Worm (Caenorhabditis elegans) whole organism, L4 larva: Measurements from ENCODE around the gene F23F1.10.

Experiments used
- F26F4.8 ChIP-seq: fragments of 200-800 bp; sonication (Bioruptor generic); conservative IDR thresholded peaks from 2 replicates; pipeline ENCODE4 v1.3.6; 2022; ENCODE audit warnings: missing genetic modification characterization, missing compliant biosample characterization
- F37D6.2 ChIP-seq: sonication (generic microtip); optimal IDR thresholded peaks from 2 replicates; lab custom pipeline; 2016; ENCODE audit warnings: mild to moderate bottlenecking, missing genetic modification characterization, missing compliant biosample characterization
- F44E2.7 ChIP-seq: fragments of 200-800 bp; sonication (Bioruptor generic); IDR thresholded peaks from 2 replicates; pipeline ENCODE4 v2.1.2; 2022; ENCODE audit warnings: missing genetic modification characterization, missing compliant biosample characterization
- R02D3.7 ChIP-seq: fragments of 150-350 bp; sonication (generic microtip); optimal IDR thresholded peaks from 3 replicates; lab custom pipeline; 2014; ENCODE audit warnings: missing biosample characterization, missing genetic modification characterization
- T20F7.1 ChIP-seq: fragments of 200-800 bp; sonication (Bioruptor generic); optimal IDR thresholded peaks from 2 replicates; lab custom pipeline; 2018; ENCODE audit warnings: mild to moderate bottlenecking, missing genetic modification characterization, missing compliant biosample characterization
- T26A8.4 ChIP-seq: fragments of 200-800 bp; sonication (Bioruptor generic); IDR thresholded peaks from 2 replicates; pipeline ENCODE4 v1.3.6; 2022; ENCODE audit warnings: missing genetic modification characterization, missing compliant biosample characterization
- Y105C5A.15 ChIP-seq: fragments of 200-800 bp; sonication (Bioruptor generic); IDR thresholded peaks from 2 replicates; pipeline ENCODE4 v1.3.6; 2022; ENCODE audit warnings: missing genetic modification characterization, missing compliant biosample characterization
- Y48G9A.11 ChIP-seq: fragments of 200-800 bp; sonication (Bioruptor generic); IDR thresholded peaks from 2 replicates; pipeline ENCODE4 v1.3.6; 2022; ENCODE audit warnings: missing genetic modification reagents, missing genetic modification characterization, missing compliant biosample characterization
- Y5F2A.4 ChIP-seq: fragments of 200-800 bp; sonication (Bioruptor generic); optimal IDR thresholded peaks from 2 replicates; lab custom pipeline; 2018; ENCODE audit warnings: mild to moderate bottlenecking, missing genetic modification characterization, missing compliant biosample characterization
- Y75B8A.6 ChIP-seq: fragments of 200-800 bp; sonication (Bioruptor generic); IDR thresholded peaks from 2 replicates; pipeline ENCODE4 v1.3.6; 2022; ENCODE audit warnings: missing genetic modification reagents, missing genetic modification characterization, missing compliant biosample characterization
- ZK337.2 ChIP-seq: fragments of 200-800 bp; sonication (Bioruptor generic); IDR thresholded peaks from 2 replicates; pipeline ENCODE4 v1.3.6; 2022; ENCODE audit warnings: missing genetic modification reagents, missing genetic modification characterization, missing compliant biosample characterization
- ZK546.5 ChIP-seq, 2 experiments: sonication (generic microtip); optimal IDR thresholded peaks; 2 replicates each; lab custom pipeline; 2017; ENCODE audit warnings: missing biosample characterization in 2 of 2, missing genetic modification characterization in 2 of 2
- aha-1 ChIP-seq: fragments of 150-350 bp; peaks from one replicate; lab custom pipeline; 2014; ENCODE audit warnings: missing biosample characterization, missing genetic modification characterization
- ama-1 ChIP-seq: fragments of 150-350 bp; optimal IDR thresholded peaks from 2 replicates; lab custom pipeline; 2014; ENCODE audit warnings: inconsistent platforms, mixed read lengths
- arid-1 ChIP-seq: fragments of 200-800 bp; sonication (Bioruptor generic); conservative IDR thresholded peaks from 2 replicates; pipeline ENCODE4 v1.3.6; 2022; ENCODE audit warnings: missing genetic modification reagents, missing genetic modification characterization, missing compliant biosample characterization
- attf-4 ChIP-seq: sonication (generic microtip); optimal IDR thresholded peaks from 3 replicates; lab custom pipeline; 2017; ENCODE audit warnings: missing biosample characterization, missing genetic modification characterization
- ceh-28 ChIP-seq: fragments of 150-350 bp; optimal IDR thresholded peaks from 2 replicates; lab custom pipeline; 2014; ENCODE audit warnings: missing biosample characterization, missing genetic modification reagents, missing genetic modification characterization
- cey-2 ChIP-seq: sonication (generic microtip); optimal IDR thresholded peaks from 3 replicates; lab custom pipeline; 2017; ENCODE audit warnings: missing genetic modification characterization, mild to moderate bottlenecking, missing compliant biosample characterization, antibody characterized with exemption, borderline replicate concordance; ENCODE audit not compliant: insufficient read depth
- ctbp-1 ChIP-seq: fragments of 200-800 bp; sonication (Bioruptor generic); IDR thresholded peaks from 2 replicates; pipeline ENCODE4 v1.3.6; 2022; ENCODE audit warnings: missing genetic modification reagents, missing genetic modification characterization, missing compliant biosample characterization
- daf-12 ChIP-seq: fragments of 150-350 bp; optimal IDR thresholded peaks from 2 replicates; lab custom pipeline; 2014; ENCODE audit warnings: missing biosample characterization, missing genetic modification reagents, missing genetic modification characterization
- daf-16 ChIP-seq, 3 experiments: sonication (generic microtip); optimal IDR thresholded peaks; 2 replicates each; lab custom pipeline; 2016 to 2017; ENCODE audit warnings: missing genetic modification characterization in 3 of 3, missing genetic modification reagents in 3 of 3, mild to moderate bottlenecking in 2 of 3, missing compliant biosample characterization in 2 of 3, missing biosample characterization in 1 of 3, moderate library complexity in 1 of 3
- dpl-1 ChIP-seq: fragments of 150-350 bp; optimal IDR thresholded peaks from 2 replicates; lab custom pipeline; 2014; ENCODE audit warnings: missing biosample characterization, missing genetic modification reagents, missing genetic modification characterization
- egl-27 ChIP-seq: sonication (generic microtip); optimal IDR thresholded peaks from 3 replicates; lab custom pipeline; 2017; ENCODE audit warnings: missing biosample characterization, missing genetic modification reagents, missing genetic modification characterization
- fos-1 ChIP-seq: fragments of 150-350 bp; optimal IDR thresholded peaks from 2 replicates; lab custom pipeline; 2014; ENCODE audit warnings: missing biosample characterization, missing genetic modification characterization
- hif-1 ChIP-seq, 2 experiments: sonication (generic microtip); optimal IDR thresholded peaks; 2 replicates each; lab custom pipeline; 2016 to 2017; ENCODE audit warnings: missing compliant biosample characterization in 2 of 2, missing genetic modification characterization in 2 of 2, missing genetic modification reagents in 2 of 2, missing genotype in 2 of 2, mild to moderate bottlenecking in 1 of 2
- lim-7 ChIP-seq: fragments of 200-800 bp; sonication (Bioruptor generic); IDR thresholded peaks from 2 replicates; pipeline ENCODE4 v1.3.6; 2022; ENCODE audit warnings: missing genetic modification characterization, missing compliant biosample characterization
- lin-13 ChIP-seq: fragments of 150-350 bp; optimal IDR thresholded peaks from 2 replicates; lab custom pipeline; 2014; ENCODE audit warnings: missing biosample characterization, missing genetic modification reagents, missing genetic modification characterization
- lin-38 ChIP-seq: fragments of 200-800 bp; sonication (Bioruptor generic); IDR thresholded peaks from 2 replicates; pipeline ENCODE4 v1.3.6; 2022; ENCODE audit warnings: missing genetic modification reagents, missing genetic modification characterization, missing compliant biosample characterization
- lir-3 ChIP-seq: sonication (generic microtip); optimal IDR thresholded peaks from 2 replicates; lab custom pipeline; 2016; ENCODE audit warnings: mild to moderate bottlenecking, missing genetic modification characterization, missing compliant biosample characterization
- mdl-1 ChIP-seq, 2 experiments: fragments of 150-350 bp in 1 of 2; sonication (generic microtip) in 1 of 2; optimal IDR thresholded peaks; 2 replicates each; lab custom pipeline; 2014 to 2017; ENCODE audit warnings: missing biosample characterization in 2 of 2, missing genetic modification characterization in 2 of 2
- mep-1 ChIP-seq: fragments of 150-350 bp; sonication (generic microtip); optimal IDR thresholded peaks from 3 replicates; lab custom pipeline; 2014; ENCODE audit warnings: missing biosample characterization, missing genetic modification characterization
- mes-2 ChIP-seq: sonication (generic microtip); optimal IDR thresholded peaks from 2 replicates; lab custom pipeline; 2016; ENCODE audit warnings: missing genotype, mild to moderate bottlenecking, missing genetic modification characterization, missing compliant biosample characterization; ENCODE audit not compliant: poor library complexity, severe bottlenecking
- nhr-10 ChIP-seq: fragments of 150-350 bp; optimal IDR thresholded peaks from 2 replicates; lab custom pipeline; 2014; ENCODE audit warnings: missing biosample characterization, missing genetic modification characterization
- nhr-25 ChIP-seq: sonication (generic microtip); optimal IDR thresholded peaks from 2 replicates; lab custom pipeline; 2017; ENCODE audit warnings: missing genetic modification characterization, mild to moderate bottlenecking, missing compliant biosample characterization, antibody characterized with exemption, moderate library complexity, borderline replicate concordance; ENCODE audit not compliant: insufficient read depth
- nhr-77 ChIP-seq: fragments of 150-350 bp; optimal IDR thresholded peaks from 2 replicates; lab custom pipeline; 2014; ENCODE audit warnings: missing biosample characterization, missing genetic modification characterization
- pha-4 ChIP-seq, 2 experiments: fragments of 150-350 bp in 1 of 2; fragments of 200-800 bp in 1 of 2; sonication (Bioruptor generic) in 1 of 2; IDR thresholded peaks in 1 of 2; optimal IDR thresholded peaks in 1 of 2; 2 replicates each; pipeline versions ENCODE4 v1.3.6 to Lab custom; 2014 to 2022; ENCODE audit warnings: missing genetic modification characterization in 2 of 2, missing genetic modification reagents in 2 of 2, missing biosample characterization in 1 of 2, missing compliant biosample characterization in 1 of 2
- pqm-1 ChIP-seq: sonication (generic microtip); optimal IDR thresholded peaks from 2 replicates; lab custom pipeline; 2017; ENCODE audit warnings: missing biosample characterization, missing genetic modification characterization
- skn-1 ChIP-seq: fragments of 150-350 bp; optimal IDR thresholded peaks from 2 replicates; lab custom pipeline; 2014; ENCODE audit warnings: missing biosample characterization, missing genetic modification characterization
- snpc-1.2 ChIP-seq: fragments of 200-800 bp; sonication (Bioruptor generic); IDR thresholded peaks from 2 replicates; pipeline ENCODE4 v1.3.6; 2022; ENCODE audit warnings: missing genetic modification reagents, missing genetic modification characterization, missing compliant biosample characterization
- snpc-4 ChIP-seq: fragments of 150-350 bp; optimal IDR thresholded peaks from 2 replicates; lab custom pipeline; 2014; ENCODE audit warnings: missing biosample characterization, missing genetic modification characterization
- spr-1 ChIP-seq: sonication (generic microtip); optimal IDR thresholded peaks from 2 replicates; lab custom pipeline; 2016; ENCODE audit warnings: mild to moderate bottlenecking, missing genetic modification characterization, missing compliant biosample characterization
- unc-130 ChIP-seq: sonication (generic microtip); optimal IDR thresholded peaks from 2 replicates; lab custom pipeline; 2016; ENCODE audit warnings: missing genetic modification reagents, missing genetic modification characterization, missing compliant biosample characterization
- unc-62 ChIP-seq, 3 experiments: fragments of 150-350 bp in 1 of 3; sonication (generic microtip); optimal IDR thresholded peaks in 2 of 3; peaks in 1 of 3; 1 replicate in 1 of 3; 2 replicates in 2 of 3; lab custom pipeline; 2014 to 2017; ENCODE audit warnings: missing biosample characterization in 3 of 3, missing genetic modification characterization in 3 of 3, missing genetic modification reagents in 3 of 3, missing genotype in 1 of 3
- vab-7 ChIP-seq: fragments of 200-800 bp; sonication (Bioruptor generic); IDR thresholded peaks from 2 replicates; pipeline ENCODE4 v1.3.6; 2022; ENCODE audit warnings: missing genetic modification reagents, missing genetic modification characterization, missing compliant biosample characterization
- zag-1 ChIP-seq: fragments of 150-350 bp; optimal IDR thresholded peaks from 2 replicates; lab custom pipeline; 2014; ENCODE audit warnings: missing biosample characterization, missing genetic modification characterization
- zfp-2 ChIP-seq: sonication (generic microtip); optimal IDR thresholded peaks from 2 replicates; lab custom pipeline; 2016; ENCODE audit warnings: mild to moderate bottlenecking, missing genetic modification characterization, missing compliant biosample characterization
- zfp-3 ChIP-seq: fragments of 200-800 bp; sonication (Bioruptor generic); conservative IDR thresholded peaks from 2 replicates; pipeline ENCODE4 v1.3.6; 2022; ENCODE audit warnings: missing genetic modification reagents, missing genetic modification characterization, missing compliant biosample characterization
- zip-11 ChIP-seq: fragments of 200-800 bp; sonication (Bioruptor generic); IDR thresholded peaks from 2 replicates; pipeline ENCODE4 v1.3.6; 2022; ENCODE audit warnings: missing genetic modification characterization, missing compliant biosample characterization
- zip-2 ChIP-seq: fragments of 150-350 bp; optimal IDR thresholded peaks from 2 replicates; lab custom pipeline; 2014; ENCODE audit warnings: missing biosample characterization, missing genetic modification characterization
- ztf-11 ChIP-seq: fragments of 150-350 bp; optimal IDR thresholded peaks from 2 replicates; lab custom pipeline; 2014; ENCODE audit warnings: missing biosample characterization, missing genetic modification characterization

F23F1.10 gene

DNA sequence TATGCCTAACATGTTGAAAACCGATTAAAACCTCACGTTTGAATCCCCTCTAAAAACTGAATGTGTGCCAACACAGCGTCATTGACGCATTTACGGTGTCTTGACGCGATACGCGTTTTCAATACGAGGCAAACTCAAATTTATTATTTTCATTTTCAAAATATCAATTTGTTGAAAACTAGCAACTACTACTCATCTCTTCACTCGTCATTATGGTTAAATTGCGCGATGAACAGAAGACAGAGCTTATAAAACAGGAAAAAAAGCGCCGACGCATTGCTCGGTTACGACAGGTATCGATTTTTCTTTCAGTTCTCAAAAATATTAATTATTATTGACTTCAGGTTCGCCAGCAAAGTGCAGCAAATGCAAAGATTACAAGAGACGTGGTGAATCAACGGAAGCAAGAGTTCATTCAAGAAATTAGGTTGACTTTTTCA lies 17.2 kb downstream of the F23F1.10 start, which contains the start of gene enee-1 (continued):
- TF ChIP-seq zfp-3 (no peak), cey-2 (tag; lab: Kevin White, UChicago) (no peak), lin-13 (GFP tag; lab: Kevin White, UChicago) (peak; percentile 61), ztf-11 (tag; lab: Kevin White, UChicago) (no peak), nhr-77 (peak; percentile 56), zfp-2 (tag; lab: Kevin White, UChicago) (no peak), dpl-1 (peak; percentile 96), daf-12 (tag; lab: Kevin White, UChicago) (no peak), lim-7 (GFP tag; lab: Robert Waterston, UW) (no peak), mdl-1 (tag; optimal IDR thresholded peaks at IDR 0.05; lab: Kevin White, UChicago) (peak in 1 of 2 experiments; percentile 18), F37D6.2 (tag; lab: Kevin White, UChicago) (peak; percentile 15), Y105C5A.15 (GFP tag; lab: Robert Waterston, UW) (no peak), zag-1 (tag; lab: Kevin White, UChicago) (no peak), F44E2.7 (GFP tag; lab: Robert Waterston, UW) (no peak), vab-7 (GFP tag; lab: Robert Waterston, UW) (no peak), unc-62 (GFP tag; optimal IDR thresholded peaks at IDR 0.05 in 1 of 2; lab: Kevin White, UChicago) (peak in 1 of 2 experiments; percentile 92), unc-62 (tag; optimal IDR thresholded peaks at IDR 0.05; lab: Kevin White, UChicago) (no peak), spr-1 (tag; lab: Kevin White, UChicago) (peak; percentile 83), mes-2 (peak; percentile 90), egl-27 (tag; lab: Kevin White, UChicago) (no peak), T26A8.4 (GFP tag; lab: Robert Waterston, UW) (peak; percentile 94), zip-2 (tag; lab: Kevin White, UChicago) (peak; percentile 70), nhr-25 (tag; lab: Kevin White, UChicago) (peak; percentile 28), R02D3.7 (tag; lab: Kevin White, UChicago) (no peak), Y75B8A.6 (GFP tag; lab: Robert Waterston, UW) (no peak), F26F4.8 (GFP tag; lab: Robert Waterston, UW) (no peak), Y48G9A.11 (no peak), daf-16 (GFP tag; optimal IDR thresholded peaks at IDR 0.05; lab: Kevin White, UChicago) (no peak), daf-16 (tag; optimal IDR thresholded peaks at IDR 0.05; lab: Kevin White, UChicago) (peak; percentile 36), T20F7.1 (peak; percentile 84), zip-11 (GFP tag; lab: Robert Waterston, UW) (no peak), aha-1 (tag; lab: Kevin White, UChicago) (peak; percentile 95), ctbp-1 (GFP tag; lab: Robert Waterston, UW) (peak; percentile 39; the same call in 1 of the 2 replicates), skn-1 (tag; lab: Kevin White, UChicago) (no peak), attf-4 (tag; lab: Kevin White, UChicago) (no peak), pqm-1 (tag; lab: Kevin White, UChicago) (no peak), ceh-28 (tag; lab: Kevin White, UChicago) (peak; percentile 3), ZK546.5 (tag; optimal IDR thresholded peaks at IDR 0.05; lab: Kevin White, UChicago) (no peak), snpc-4 (tag; lab: Kevin White, UChicago) (no peak), snpc-1.2 (GFP tag; lab: Robert Waterston, UW) (no peak), fos-1 (no peak), ama-1 (lab: Kevin White, UChicago) (peak; percentile 90), unc-130 (GFP tag; lab: Kevin White, UChicago) (no peak), pha-4 (GFP tag; IDR thresholded peaks at IDR 0.05; lab: Robert Waterston, UW) (peak; percentile 26; the same call in 1 of the 2 replicates), pha-4 (tag; optimal IDR thresholded peaks at IDR 0.05; lab: Kevin White, UChicago) (peak; percentile 59), Y5F2A.4 (GFP tag; lab: Kevin White, UChicago) (peak; percentile 25), arid-1 (GFP tag; lab: Robert Waterston, UW) (peak; percentile 52), mep-1 (tag; lab: Kevin White, UChicago) (peak; percentile 87), lin-38 (GFP tag; lab: Robert Waterston, UW) (peak; percentile 83), lir-3 (tag; lab: Kevin White, UChicago) (no peak), ZK337.2 (no peak), nhr-10 (tag; lab: Kevin White, UChicago) (no peak), hif-1 (tag; optimal IDR thresholded peaks at IDR 0.05; lab: Kevin White, UChicago) (peak in 1 of 2 experiments; percentile 70)
